Fruit fly (Drosophila melanogaster): ENCODE measurements around the gene CG13102.

CG13102 gene

DNA sequence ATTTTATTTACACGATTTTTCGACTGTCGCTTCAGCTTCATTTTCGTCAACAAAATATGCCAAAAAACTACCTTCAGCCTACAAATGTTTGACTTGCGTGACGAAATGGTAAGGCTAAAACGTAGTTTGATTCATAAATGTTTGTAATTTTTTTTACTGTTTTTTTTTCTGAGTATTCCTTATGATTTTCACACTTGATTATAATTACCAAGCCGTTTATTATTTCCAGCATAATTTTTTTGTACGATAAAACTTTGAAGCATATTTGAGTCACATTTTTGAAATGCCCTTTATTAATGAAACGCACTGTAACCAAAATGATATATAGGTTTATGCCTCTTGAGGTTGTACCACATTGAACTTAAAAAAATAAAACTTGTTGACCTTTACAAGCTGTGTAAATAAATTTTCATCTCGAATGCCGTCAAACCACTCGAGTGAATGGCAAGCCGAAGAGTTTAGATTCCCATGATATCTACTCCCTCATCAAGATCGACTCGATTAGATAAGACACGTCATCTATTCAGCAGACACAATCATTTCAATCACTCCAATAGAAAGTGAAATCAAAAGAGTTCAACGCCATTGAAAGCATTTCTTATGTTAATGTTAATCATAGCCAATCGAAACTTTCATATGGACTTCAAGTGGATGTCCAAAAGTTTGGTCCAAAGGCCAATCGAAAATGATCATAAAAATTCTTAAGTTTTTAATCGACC lies 29.2 kb upstream of the CG13102 start (continued):
- TF ChIP-seq CG12104 (GFP tag; optimal IDR thresholded peaks at IDR 0.05) (peak; percentile 11), tx (GFP tag; optimal IDR thresholded peaks at IDR 0.05) (no peak), Usf (GFP tag; optimal IDR thresholded peaks at IDR 0.05) (no peak), CG10267 (tag; optimal IDR thresholded peaks at IDR 0.05) (peak; percentile 34), esg (GFP tag; conservative IDR thresholded peaks at IDR 0.05) (peak; percentile 47), CG4730 (GFP tag; IDR thresholded peaks at IDR 0.05) (no peak), CG4820 (GFP tag; optimal IDR thresholded peaks at IDR 0.05) (peak; percentile 6), CG2199 (GFP tag; IDR thresholded peaks at IDR 0.05) (no peak), CG14667 (GFP tag; IDR thresholded peaks at IDR 0.05) (no peak), dati (GFP tag; IDR thresholded peaks at IDR 0.05) (no peak), abd-A (tag; optimal IDR thresholded peaks at IDR 0.05) (peak; percentile 3), zfh1 (GFP tag; IDR thresholded peaks at IDR 0.05) (no peak), dpn (GFP tag; optimal IDR thresholded peaks at IDR 0.05) (peak; percentile 34 to 61), CHES-1-like (GFP tag; optimal IDR thresholded peaks at IDR 0.05) (peak; percentile 6), CG14710 (tag; optimal IDR thresholded peaks at IDR 0.05) (peak; percentile 7), CG7271 (tag; optimal IDR thresholded peaks at IDR 0.05) (no peak), pfk (GFP tag; optimal IDR thresholded peaks at IDR 0.05) (no peak), chif (GFP tag; optimal IDR thresholded peaks at IDR 0.05) (peak in 1 of 2 experiments; percentile 43), D19A (tag; optimal IDR thresholded peaks at IDR 0.05) (peak; percentile 1), Atf-2 (GFP tag; optimal IDR thresholded peaks at IDR 0.05) (peak; percentile 17), CG6765 (GFP tag; optimal IDR thresholded peaks at IDR 0.05) (no peak), CG1602 (GFP tag; optimal IDR thresholded peaks at IDR 0.05) (peak; percentile 28), bab2 (GFP tag; optimal IDR thresholded peaks at IDR 0.05) (peak; percentile 53), CG3726 (GFP tag; IDR thresholded peaks at IDR 0.05) (no peak), dmrt11E (tag; optimal IDR thresholded peaks at IDR 0.05) (no peak), Doc3 (GFP tag; IDR thresholded peaks at IDR 0.05; ENCODE audit: partially characterized antibody) (no peak), Abd-B (GFP tag; optimal IDR thresholded peaks at IDR 0.05) (peak; percentile 28), zen2 (GFP tag; IDR thresholded peaks at IDR 0.05; ENCODE audit: partially characterized antibody) (no peak), CG30431 (GFP tag; optimal IDR thresholded peaks at IDR 0.05) (no peak), CG8765 (GFP tag; IDR thresholded peaks at IDR 0.05) (no peak), pita (GFP tag; optimal IDR thresholded peaks at IDR 0.05) (no peak), CG15601 (tag; optimal IDR thresholded peaks at IDR 0.05) (no peak), sr (GFP tag; IDR thresholded peaks at IDR 0.05) (no peak), CG2116 (GFP tag; optimal IDR thresholded peaks at IDR 0.05) (no peak), nerfin-2 (GFP tag; IDR thresholded peaks at IDR 0.05; ENCODE audit: partially characterized antibody) (no peak), Hsf (GFP tag; optimal IDR thresholded peaks at IDR 0.05) (peak; percentile 38), Fer2 (tag; optimal IDR thresholded peaks at IDR 0.05) (no peak), ap (GFP tag; IDR thresholded peaks at IDR 0.05) (no peak), gro (GFP tag; optimal IDR thresholded peaks at IDR 0.05) (peak; percentile 62), bsh (GFP tag; optimal IDR thresholded peaks at IDR 0.05) (peak in 1 of 2 experiments; percentile 23), CG3065 (GFP tag; optimal IDR thresholded peaks at IDR 0.05) (no peak), Dek (tag; optimal IDR thresholded peaks at IDR 0.05) (peak; percentile 58), CG12391 (tag; optimal IDR thresholded peaks at IDR 0.05) (peak; percentile 53), Xbp1 (GFP tag; optimal IDR thresholded peaks at IDR 0.05) (peak; percentile 51), B-H1 (GFP tag; IDR thresholded peaks at IDR 0.05) (0 out of 3 replicates have a peak, but pooled peaks have one; percentile 24), CG31441 (GFP tag; IDR thresholded peaks at IDR 0.05) (peak; percentile 58; the same call in 1 of the 2 replicates), CG9932 (GFP tag; IDR thresholded peaks at IDR 0.05) (no peak), Dll (GFP tag; IDR thresholded peaks at IDR 0.05; ENCODE audit: partially characterized antibody) (no peak), E2f1 (GFP tag; IDR thresholded peaks at IDR 0.05) (0 out of 2 replicates have a peak, but pooled peaks have one; percentile 35)
